Worm (Caenorhabditis elegans): ENCODE results near the gene C17B7.15.

- TF ChIP-seq lin-40 (tag; optimal IDR thresholded peaks at IDR 0.05): no peak
- TF ChIP-seq ZK185.1 (tag; optimal IDR thresholded peaks at IDR 0.05; ENCODE audit: poor library complexity, severe bottlenecking): no peak
- no peak for TF ChIP-seq mes-4 (tag; optimal IDR thresholded peaks at IDR 0.05)
- TF ChIP-seq unc-62 (GFP tag; optimal IDR thresholded peaks at IDR 0.05): no peak
- no peak for TF ChIP-seq ceh-40 (GFP tag; IDR thresholded peaks at IDR 0.05)
- TF ChIP-seq lag-1 (GFP tag; IDR thresholded peaks at IDR 0.05): no peak
Observed at ce11 chrV:3376973-3377372, 27.0 kb downstream of the C17B7.15 start, which contains the start of gene srbc-2.
